Worm (Caenorhabditis elegans) whole organism, L4 larva: ENCODE measurements around the gene Y22D7AR.2.

Experiments used
- Y75B8A.6 ChIP-seq: fragments of 200-800 bp; sonication (Bioruptor generic); IDR thresholded peaks from 2 replicates; pipeline ENCODE4 v1.3.6; 2022; ENCODE audit warnings: missing genetic modification reagents, missing genetic modification characterization, missing compliant biosample characterization
- ZK546.5 ChIP-seq, 2 experiments: sonication (generic microtip); optimal IDR thresholded peaks; 2 replicates each; lab custom pipeline; 2017; ENCODE audit warnings: missing biosample characterization in 2 of 2, missing genetic modification characterization in 2 of 2
- ama-1 ChIP-seq: fragments of 150-350 bp; optimal IDR thresholded peaks from 2 replicates; lab custom pipeline; 2014; ENCODE audit warnings: inconsistent platforms, mixed read lengths
- ceh-44 ChIP-seq: fragments of 200-800 bp; sonication (Bioruptor generic); IDR thresholded peaks from 2 replicates; pipeline ENCODE4 v1.3.6; 2022; ENCODE audit warnings: missing genetic modification reagents, missing genetic modification characterization, missing compliant biosample characterization
- lin-13 ChIP-seq: fragments of 150-350 bp; optimal IDR thresholded peaks from 2 replicates; lab custom pipeline; 2014; ENCODE audit warnings: missing biosample characterization, missing genetic modification reagents, missing genetic modification characterization
- mes-2 ChIP-seq: sonication (generic microtip); optimal IDR thresholded peaks from 2 replicates; lab custom pipeline; 2016; ENCODE audit warnings: missing genotype, mild to moderate bottlenecking, missing genetic modification characterization, missing compliant biosample characterization; ENCODE audit not compliant: poor library complexity, severe bottlenecking
- nhr-102 ChIP-seq: sonication (generic microtip); optimal IDR thresholded peaks from 2 replicates; lab custom pipeline; 2016; ENCODE audit warnings: mild to moderate bottlenecking, missing genetic modification characterization, moderate library complexity, missing compliant biosample characterization
- unc-62 ChIP-seq, 3 experiments: fragments of 150-350 bp in 1 of 3; sonication (generic microtip); optimal IDR thresholded peaks in 2 of 3; peaks in 1 of 3; 1 replicate in 1 of 3; 2 replicates in 2 of 3; lab custom pipeline; 2014 to 2017; ENCODE audit warnings: missing biosample characterization in 3 of 3, missing genetic modification characterization in 3 of 3, missing genetic modification reagents in 3 of 3, missing genotype in 1 of 3
- ztf-11 ChIP-seq: fragments of 150-350 bp; optimal IDR thresholded peaks from 2 replicates; lab custom pipeline; 2014; ENCODE audit warnings: missing biosample characterization, missing genetic modification characterization

DNA sequence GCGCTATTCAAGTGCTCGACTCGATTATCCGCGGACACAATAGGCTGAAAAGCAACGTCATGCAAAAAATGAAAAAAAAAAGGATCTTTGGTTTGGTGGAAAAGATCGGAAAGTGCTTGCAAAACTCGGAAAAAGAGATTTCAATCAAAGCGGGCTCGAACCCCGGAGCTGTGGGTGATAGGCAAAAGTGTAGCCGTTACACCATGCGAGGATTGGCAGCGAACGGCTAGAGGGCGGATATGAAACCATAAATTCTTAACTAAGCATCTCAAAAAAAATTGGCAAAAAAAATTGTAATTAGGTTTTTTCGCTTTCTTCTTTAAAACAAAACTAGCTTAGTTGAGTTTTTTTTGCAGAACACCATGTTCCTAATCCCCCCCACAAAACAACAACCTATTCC, 38.7 kb downstream of the Y22D7AR.2 start:
- TF ChIP-seq ceh-44, result no peak
- no peak for TF ChIP-seq Y75B8A.6 (GFP tag; lab: Robert Waterston, UW)
- TF ChIP-seq ama-1 (lab: Kevin White, UChicago), result no peak
- no peak for TF ChIP-seq nhr-102 (tag; lab: Kevin White, UChicago)
- TF ChIP-seq ZK546.5 (tag; optimal IDR thresholded peaks at IDR 0.05; lab: Kevin White, UChicago), result no peak
- TF ChIP-seq lin-13, result peak; percentile 32
- no peak for TF ChIP-seq ztf-11
- no peak for TF ChIP-seq unc-62 (GFP tag; optimal IDR thresholded peaks at IDR 0.05 in 1 of 2; lab: Kevin White, UChicago)
- no peak for TF ChIP-seq unc-62 (tag; optimal IDR thresholded peaks at IDR 0.05; lab: Kevin White, UChicago)
- TF ChIP-seq mes-2 (tag; lab: Kevin White, UChicago), result no peak
